Fruit fly (Drosophila melanogaster): ENCODE measurements around the gene CG31709.

CG31709 gene

DNA sequence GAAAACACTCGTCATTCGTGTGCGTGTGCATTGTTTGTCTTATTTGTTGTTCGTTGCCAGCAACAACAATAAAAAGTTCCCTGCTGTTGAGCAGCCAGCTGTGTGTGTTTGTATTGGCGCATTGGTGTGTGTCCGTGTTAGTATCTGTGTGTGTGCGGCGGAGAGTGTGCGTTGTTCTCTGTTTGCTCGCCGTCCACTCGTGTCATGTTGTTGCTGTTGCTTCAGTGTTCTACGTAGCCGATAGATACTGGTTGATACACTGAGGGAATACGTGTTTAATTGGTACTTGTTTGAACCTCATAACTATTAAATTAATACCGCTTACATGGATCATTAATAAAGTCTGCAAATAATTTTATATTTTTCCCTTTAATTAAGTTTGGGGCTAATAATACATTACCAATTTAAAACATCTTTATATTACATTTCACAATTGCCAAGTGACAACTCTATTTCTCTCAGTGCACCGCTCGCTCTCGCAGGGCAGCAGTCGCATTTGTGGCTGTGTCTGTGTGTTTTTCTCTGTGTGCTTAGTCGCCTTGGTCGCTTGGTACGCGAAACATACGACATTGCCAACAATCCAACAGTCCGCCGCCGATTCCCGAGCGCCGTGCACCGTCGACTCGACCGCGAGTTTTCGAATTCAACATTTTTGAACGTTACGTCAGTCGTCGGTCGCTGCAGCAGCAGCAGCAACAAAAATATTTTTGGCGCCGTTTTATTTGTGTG, 10.9 kb downstream of the CG31709 start, which contains the start of gene brwl (continued):
- peak; percentile 98 for TF ChIP-seq salm (tag; optimal IDR thresholded peaks at IDR 0.05)
- peak; percentile 95 for TF ChIP-seq CG7357 (GFP tag; IDR thresholded peaks at IDR 0.05)
- TF ChIP-seq run (tag; optimal IDR thresholded peaks at IDR 0.05) = peak; percentile 98
- peak; percentile 99 for TF ChIP-seq CG12391 (tag; optimal IDR thresholded peaks at IDR 0.05)
- TF ChIP-seq CG1832 (GFP tag; optimal IDR thresholded peaks at IDR 0.05) = no peak
- peak; percentile 98 for TF ChIP-seq Spps (tag; optimal IDR thresholded peaks at IDR 0.05)
- TF ChIP-seq CG12659 (GFP tag; optimal IDR thresholded peaks at IDR 0.05) = peak; percentile 99
- TF ChIP-seq Doc3 (GFP tag; IDR thresholded peaks at IDR 0.05; ENCODE audit: partially characterized antibody) = no peak
- TF ChIP-seq nau (GFP tag; optimal IDR thresholded peaks at IDR 0.05) = peak; percentile 100
- peak; percentile 97 for TF ChIP-seq MBD-R2 (GFP tag; IDR thresholded peaks at IDR 0.05)
- TF ChIP-seq Rx (GFP tag; IDR thresholded peaks at IDR 0.05) = peak; percentile 97
- TF ChIP-seq Elba2 (GFP tag; optimal IDR thresholded peaks at IDR 0.05) = peak; percentile 93
- TF ChIP-seq CG10147 (GFP tag; optimal IDR thresholded peaks at IDR 0.05) = peak; percentile 98
- TF ChIP-seq CG11504 (tag; optimal IDR thresholded peaks at IDR 0.05) = peak; percentile 98
- peak; percentile 96 for TF ChIP-seq CG11247 (GFP tag; IDR thresholded peaks at IDR 0.05)
- TF ChIP-seq odd (GFP tag; optimal IDR thresholded peaks at IDR 0.05) = peak; percentile 99
- TF ChIP-seq tll (GFP tag; optimal IDR thresholded peaks at IDR 0.05) = peak; percentile 52 to 89
- peak; percentile 97 for TF ChIP-seq CG3407 (GFP tag; optimal IDR thresholded peaks at IDR 0.05)
- TF ChIP-seq maf-S (GFP tag; optimal IDR thresholded peaks at IDR 0.05) = peak; percentile 98
- peak; percentile 98 for TF ChIP-seq CG12299 (tag; optimal IDR thresholded peaks at IDR 0.05)
- peak; percentile 83 for TF ChIP-seq CG3995 (GFP tag; optimal IDR thresholded peaks at IDR 0.05)
- peak; percentile 88 for TF ChIP-seq CG15073 (GFP tag; optimal IDR thresholded peaks at IDR 0.05)
- no peak for TF ChIP-seq Tbp (GFP tag; optimal IDR thresholded peaks at IDR 0.05)
- TF ChIP-seq Dad (GFP tag; optimal IDR thresholded peaks at IDR 0.05) = peak; percentile 97
- TF ChIP-seq Dbx (GFP tag; IDR thresholded peaks at IDR 0.05) = peak; percentile 98
- peak; percentile 85; the same call in 2 of the 3 replicates for TF ChIP-seq sr (GFP tag; IDR thresholded peaks at IDR 0.05)
- TF ChIP-seq CG12942 (GFP tag; optimal IDR thresholded peaks at IDR 0.05) = peak; percentile 99
- no peak for TF ChIP-seq HLH4C (GFP tag; IDR thresholded peaks at IDR 0.05; ENCODE audit: partially characterized antibody)
- TF ChIP-seq gfzf (GFP tag; optimal IDR thresholded peaks at IDR 0.05) = peak; percentile 24
- peak; percentile 95 for TF ChIP-seq NFAT (GFP tag; IDR thresholded peaks at IDR 0.05)
- TF ChIP-seq Xbp1 (GFP tag; optimal IDR thresholded peaks at IDR 0.05) = peak; percentile 99
- peak; percentile 99 for TF ChIP-seq CG12104 (GFP tag; optimal IDR thresholded peaks at IDR 0.05)
- TF ChIP-seq CG2712 (tag; optimal IDR thresholded peaks at IDR 0.05) = peak; percentile 99
- TF ChIP-seq CG17328 (GFP tag; IDR thresholded peaks at IDR 0.05) = peak; percentile 99
- TF ChIP-seq wdn (GFP tag; IDR thresholded peaks at IDR 0.05) = peak; percentile 95
- TF ChIP-seq CG6854 (GFP tag; optimal IDR thresholded peaks at IDR 0.05) = peak; percentile 99
- peak; percentile 92 for TF ChIP-seq p53 (GFP tag; optimal IDR thresholded peaks at IDR 0.05)
- TF ChIP-seq PHDP (tag; optimal IDR thresholded peaks at IDR 0.05) = peak; percentile 99
- peak; percentile 99 for TF ChIP-seq dmrt99B (tag; optimal IDR thresholded peaks at IDR 0.05)
- peak; percentile 98 for TF ChIP-seq B-H2 (GFP tag; optimal IDR thresholded peaks at IDR 0.05)
- peak; percentile 98 for TF ChIP-seq zfh1 (GFP tag; IDR thresholded peaks at IDR 0.05)
- TF ChIP-seq ems (GFP tag; optimal IDR thresholded peaks at IDR 0.05) = peak; percentile 98
- TF ChIP-seq exex (tag; optimal IDR thresholded peaks at IDR 0.05) = peak; percentile 93
- peak; percentile 77 for TF ChIP-seq Dip2 (GFP tag; IDR thresholded peaks at IDR 0.05)
- peak; percentile 98 for TF ChIP-seq chn (GFP tag; optimal IDR thresholded peaks at IDR 0.05)
- TF ChIP-seq sqz (GFP tag; optimal IDR thresholded peaks at IDR 0.05) = peak; percentile 98
- peak; percentile 97 for TF ChIP-seq slou (GFP tag; optimal IDR thresholded peaks at IDR 0.05)
- peak; percentile 91 for TF ChIP-seq CG6654 (GFP tag; optimal IDR thresholded peaks at IDR 0.05)
- peak; percentile 98 for TF ChIP-seq CG14441 (GFP tag; IDR thresholded peaks at IDR 0.05)

All from whole organism, embryonic.